Worm (Caenorhabditis elegans) whole organism, young adult: Measurements from ENCODE around the gene aars-1.

Experiments used
- B0019.2 ChIP-seq: fragments of 200-800 bp; sonication (Bioruptor generic); conservative IDR thresholded peaks from 2 replicates; pipeline ENCODE4 v1.3.6; 2022; ENCODE audit warnings: missing genetic modification reagents, missing genetic modification characterization, missing compliant biosample characterization
- C06A6.2 ChIP-seq: fragments of 200-800 bp; sonication (Bioruptor generic); conservative IDR thresholded peaks from 2 replicates; pipeline ENCODE4 v1.3.6; 2022; ENCODE audit warnings: missing genetic modification characterization, missing compliant biosample characterization
- C17E4.6 ChIP-seq: fragments of 200-800 bp; sonication (Bioruptor generic); IDR thresholded peaks from 2 replicates; pipeline ENCODE4 v1.3.6; 2022; ENCODE audit warnings: missing genetic modification reagents, missing genetic modification characterization, missing compliant biosample characterization
- F39B2.1 ChIP-seq: fragments of 200-800 bp; sonication (Bioruptor generic); IDR thresholded peaks from 2 replicates; pipeline ENCODE4 v1.3.6; 2022; ENCODE audit warnings: missing genetic modification reagents, missing genetic modification characterization, missing compliant biosample characterization
- F49E8.2 ChIP-seq: sonication (generic microtip); optimal IDR thresholded peaks from 3 replicates; lab custom pipeline; 2017; ENCODE audit warnings: missing genetic modification characterization, mild to moderate bottlenecking, missing compliant biosample characterization, antibody characterized with exemption, moderate library complexity; ENCODE audit not compliant: insufficient read depth
- F52B5.7 ChIP-seq: sonication (generic microtip); optimal IDR thresholded peaks from 2 replicates; lab custom pipeline; 2016; ENCODE audit warnings: mild to moderate bottlenecking, missing genetic modification characterization, missing compliant biosample characterization
- K11D2.4 ChIP-seq: fragments of 200-800 bp; sonication (Bioruptor generic); IDR thresholded peaks from 2 replicates; pipeline ENCODE4 v1.3.6; 2022; ENCODE audit warnings: missing genetic modification reagents, missing genetic modification characterization, missing compliant biosample characterization
- T07F8.4 ChIP-seq: sonication (generic microtip); optimal IDR thresholded peaks from 2 replicates; lab custom pipeline; 2016; ENCODE audit warnings: mild to moderate bottlenecking, missing genetic modification characterization, moderate library complexity, missing compliant biosample characterization
- Y53F4B.3 ChIP-seq: fragments of 200-800 bp; sonication (Bioruptor generic); IDR thresholded peaks from 2 replicates; pipeline ENCODE4 v1.3.6; 2022; ENCODE audit warnings: missing genetic modification reagents, missing genetic modification characterization, missing compliant biosample characterization
- Y53G8AR.9 ChIP-seq: fragments of 200-800 bp; sonication (Bioruptor generic); conservative IDR thresholded peaks from 2 replicates; pipeline ENCODE4 v1.3.6; 2022; ENCODE audit warnings: missing genetic modification reagents, missing genetic modification characterization, missing compliant biosample characterization
- atf-7 ChIP-seq: sonication (generic microtip); optimal IDR thresholded peaks from 2 replicates; lab custom pipeline; 2017; ENCODE audit warnings: mild to moderate bottlenecking, missing genetic modification characterization, missing compliant biosample characterization
- athp-1 ChIP-seq: sonication (generic microtip); optimal IDR thresholded peaks from 2 replicates; lab custom pipeline; 2017; ENCODE audit warnings: mild to moderate bottlenecking, missing genetic modification characterization, missing compliant biosample characterization
- bed-2 ChIP-seq: fragments of 200-800 bp; sonication (Bioruptor generic); IDR thresholded peaks from 2 replicates; pipeline ENCODE4 v1.3.6; 2022; ENCODE audit warnings: missing genetic modification reagents, missing genetic modification characterization, missing compliant biosample characterization
- ccch-3 ChIP-seq: fragments of 200-800 bp; sonication (Bioruptor generic); optimal IDR thresholded peaks from 2 replicates; lab custom pipeline; 2018; ENCODE audit warnings: mild to moderate bottlenecking, missing genetic modification characterization, missing compliant biosample characterization
- ceh-27 ChIP-seq: fragments of 200-800 bp; sonication (Bioruptor generic); optimal IDR thresholded peaks from 2 replicates; lab custom pipeline; 2018; ENCODE audit warnings: mild to moderate bottlenecking, missing genetic modification characterization, moderate library complexity, missing compliant biosample characterization
- ceh-40 ChIP-seq: fragments of 200-800 bp; sonication (Bioruptor generic); IDR thresholded peaks from 2 replicates; pipeline ENCODE4 v1.3.6; 2022; ENCODE audit warnings: missing genetic modification characterization, missing compliant biosample characterization
- ceh-58 ChIP-seq: fragments of 200-800 bp; sonication (Bioruptor generic); IDR thresholded peaks from 2 replicates; pipeline ENCODE4 v1.3.6; 2022; ENCODE audit warnings: missing genetic modification characterization, missing compliant biosample characterization
- ceh-79 ChIP-seq: sonication (generic microtip); optimal IDR thresholded peaks from 2 replicates; lab custom pipeline; 2017; ENCODE audit warnings: mild to moderate bottlenecking, missing genetic modification characterization, missing compliant biosample characterization
- chd-7 ChIP-seq: sonication (generic microtip); optimal IDR thresholded peaks from 2 replicates; lab custom pipeline; 2016; ENCODE audit warnings: mild to moderate bottlenecking, missing genetic modification characterization, moderate library complexity, missing compliant biosample characterization
- egl-44 ChIP-seq: fragments of 200-800 bp; sonication (Bioruptor generic); IDR thresholded peaks from 2 replicates; pipeline ENCODE4 v1.3.6; 2022; ENCODE audit warnings: missing genetic modification reagents, missing genetic modification characterization, missing compliant biosample characterization
- ekl-4 ChIP-seq: fragments of 200-800 bp; sonication (Bioruptor generic); IDR thresholded peaks from 2 replicates; pipeline ENCODE4 v1.3.6; 2022; ENCODE audit warnings: missing genetic modification reagents, missing genetic modification characterization, missing compliant biosample characterization
- ets-4 ChIP-seq: fragments of 200-800 bp; sonication (Bioruptor generic); optimal IDR thresholded peaks from 2 replicates; lab custom pipeline; 2018; ENCODE audit warnings: mild to moderate bottlenecking, missing genetic modification characterization, missing compliant biosample characterization
- fkh-3 ChIP-seq: sonication (generic microtip); optimal IDR thresholded peaks from 2 replicates; lab custom pipeline; 2016; ENCODE audit warnings: mild to moderate bottlenecking, missing genetic modification characterization, missing compliant biosample characterization
- gei-17 ChIP-seq: fragments of 200-800 bp; sonication (Bioruptor generic); optimal IDR thresholded peaks from 2 replicates; lab custom pipeline; 2018; ENCODE audit warnings: mild to moderate bottlenecking, missing genetic modification characterization, missing compliant biosample characterization
- hrde-1 ChIP-seq: sonication (generic microtip); optimal IDR thresholded peaks from 2 replicates; lab custom pipeline; 2016; ENCODE audit warnings: missing genetic modification characterization, mild to moderate bottlenecking, missing compliant biosample characterization, moderate library complexity, missing genotype, missing genetic modification reagents, borderline replicate concordance
- let-526 ChIP-seq: fragments of 200-800 bp; sonication (Bioruptor generic); IDR thresholded peaks from 2 replicates; pipeline ENCODE4 v1.3.6; 2022; ENCODE audit warnings: missing genetic modification reagents, missing genetic modification characterization, missing compliant biosample characterization
- lin-26 ChIP-seq: fragments of 200-800 bp; sonication (Bioruptor generic); IDR thresholded peaks from 2 replicates; pipeline ENCODE4 v1.3.6; 2022; ENCODE audit warnings: missing genetic modification reagents, missing genetic modification characterization, missing compliant biosample characterization
- madf-3 ChIP-seq: fragments of 200-800 bp; sonication (Bioruptor generic); IDR thresholded peaks from 2 replicates; pipeline ENCODE4 v1.3.6; 2022; ENCODE audit warnings: missing genetic modification reagents, missing genetic modification characterization, missing compliant biosample characterization
- madf-6 ChIP-seq: fragments of 200-800 bp; sonication (Bioruptor generic); IDR thresholded peaks from 2 replicates; pipeline ENCODE4 v1.3.6; 2022; ENCODE audit warnings: missing genetic modification reagents, missing genetic modification characterization, missing compliant biosample characterization
- mcd-1 ChIP-seq: fragments of 200-800 bp; sonication (Bioruptor generic); IDR thresholded peaks from 2 replicates; pipeline ENCODE4 v1.3.6; 2022; ENCODE audit warnings: missing genetic modification reagents, missing genetic modification characterization, missing compliant biosample characterization
- nfya-1 ChIP-seq: sonication (generic microtip); optimal IDR thresholded peaks from 2 replicates; lab custom pipeline; 2017; ENCODE audit warnings: antibody characterized with exemption, missing compliant biosample characterization, missing genetic modification characterization, borderline replicate concordance; ENCODE audit not compliant: insufficient read depth
- nfya-2 ChIP-seq: fragments of 200-800 bp; sonication (Bioruptor generic); IDR thresholded peaks from 2 replicates; pipeline ENCODE4 v1.3.6; 2022; ENCODE audit warnings: missing genetic modification reagents, missing genetic modification characterization, missing compliant biosample characterization
- nfyb-1 ChIP-seq: fragments of 200-800 bp; sonication (Bioruptor generic); IDR thresholded peaks from 2 replicates; pipeline ENCODE4 v1.3.6; 2022; ENCODE audit warnings: missing genetic modification reagents, missing genetic modification characterization, missing compliant biosample characterization
- nhr-179 ChIP-seq: sonication (generic microtip); optimal IDR thresholded peaks from 2 replicates; lab custom pipeline; 2016; ENCODE audit warnings: mild to moderate bottlenecking, missing genetic modification characterization, missing compliant biosample characterization
- nhr-27 ChIP-seq: fragments of 200-800 bp; sonication (Bioruptor generic); optimal IDR thresholded peaks from 2 replicates; lab custom pipeline; 2018; ENCODE audit warnings: mild to moderate bottlenecking, missing genetic modification characterization, moderate library complexity, missing compliant biosample characterization
- nhr-80 ChIP-seq: sonication (generic microtip); optimal IDR thresholded peaks from 2 replicates; lab custom pipeline; 2016; ENCODE audit warnings: missing genetic modification characterization, missing compliant biosample characterization
- rcor-1 ChIP-seq: fragments of 200-800 bp; sonication (Bioruptor generic); IDR thresholded peaks from 2 replicates; pipeline ENCODE4 v1.3.6; 2022; ENCODE audit warnings: missing genetic modification reagents, missing genetic modification characterization, missing compliant biosample characterization
- sdz-38 ChIP-seq: sonication (generic microtip); optimal IDR thresholded peaks from 2 replicates; lab custom pipeline; 2016; ENCODE audit warnings: missing genotype, missing genetic modification characterization, missing compliant biosample characterization
- sea-2 ChIP-seq: fragments of 200-800 bp; sonication (Bioruptor generic); IDR thresholded peaks from 2 replicates; pipeline ENCODE4 v1.3.6; 2022; ENCODE audit warnings: missing genetic modification characterization, missing compliant biosample characterization
- snpc-1.1 ChIP-seq: sonication (generic microtip); optimal IDR thresholded peaks from 2 replicates; lab custom pipeline; 2017; ENCODE audit warnings: missing genetic modification characterization, mild to moderate bottlenecking, missing compliant biosample characterization, antibody characterized with exemption, moderate library complexity, missing genotype, missing genetic modification reagents; ENCODE audit not compliant: insufficient read depth
- snpc-3.4 ChIP-seq: sonication (generic microtip); optimal IDR thresholded peaks from 2 replicates; lab custom pipeline; 2017; ENCODE audit warnings: missing genetic modification characterization, mild to moderate bottlenecking, missing compliant biosample characterization, antibody characterized with exemption, moderate library complexity, missing genotype, missing genetic modification reagents
- somi-1 ChIP-seq: fragments of 200-800 bp; sonication (Bioruptor generic); optimal IDR thresholded peaks from 2 replicates; lab custom pipeline; 2018; ENCODE audit warnings: mild to moderate bottlenecking, missing genetic modification characterization, missing compliant biosample characterization
- sptf-2 ChIP-seq: fragments of 200-800 bp; sonication (Bioruptor generic); optimal IDR thresholded peaks from 2 replicates; lab custom pipeline; 2018; ENCODE audit warnings: mild to moderate bottlenecking, missing genetic modification characterization, missing compliant biosample characterization
- tbp1 ChIP-seq: fragments of 200-800 bp; sonication (Bioruptor generic); optimal IDR thresholded peaks from 2 replicates; lab custom pipeline; 2018; ENCODE audit warnings: mild to moderate bottlenecking, missing genetic modification characterization, missing compliant biosample characterization
- unc-130 ChIP-seq: sonication (generic microtip); optimal IDR thresholded peaks from 2 replicates; lab custom pipeline; 2016; ENCODE audit warnings: missing genetic modification reagents, missing genetic modification characterization, missing compliant biosample characterization
- unc-62 ChIP-seq: fragments of 150-350 bp; optimal IDR thresholded peaks from 2 replicates; lab custom pipeline; 2014; ENCODE audit warnings: missing biosample characterization, missing genetic modification reagents, missing genetic modification characterization
- xnd-1 ChIP-seq: sonication (generic microtip); optimal IDR thresholded peaks from 2 replicates; lab custom pipeline; 2016; ENCODE audit warnings: missing genotype, missing genetic modification reagents, missing genetic modification characterization, missing compliant biosample characterization
- ztf-18 ChIP-seq: sonication (generic microtip); optimal IDR thresholded peaks from 2 replicates; lab custom pipeline; 2016; ENCODE audit warnings: missing genotype, mild to moderate bottlenecking, missing genetic modification characterization, missing compliant biosample characterization
- ztf-22 ChIP-seq: fragments of 200-800 bp; sonication (Bioruptor generic); optimal IDR thresholded peaks from 2 replicates; lab custom pipeline; 2018; ENCODE audit warnings: mild to moderate bottlenecking, missing genetic modification characterization, moderate library complexity, missing compliant biosample characterization

Gene aars-1

ce11 chrII:11453025-11453424, 11.3 kb downstream of the aars-1 start, which contains the start of gene rsp-1 (continued):
- TF ChIP-seq nfya-1 (tag; lab: Kevin White, UChicago) (no peak), K11D2.4 (GFP tag; lab: Robert Waterston, UW) (peak; percentile 88), nhr-179 (tag; lab: Kevin White, UChicago) (no peak), nfya-2 (GFP tag; lab: Robert Waterston, UW) (no peak), nfyb-1 (GFP tag; lab: Robert Waterston, UW) (peak; percentile 86), unc-130 (GFP tag; lab: Kevin White, UChicago) (no peak), lin-26 (GFP tag; lab: Robert Waterston, UW) (no peak), rcor-1 (GFP tag; lab: Robert Waterston, UW) (peak; percentile 88), F52B5.7 (tag; lab: Kevin White, UChicago) (peak; percentile 16), chd-7 (tag; lab: Kevin White, UChicago) (peak; percentile 64), C06A6.2 (GFP tag; lab: Robert Waterston, UW) (peak; percentile 45; the same call in 1 of the 2 replicates), C17E4.6 (GFP tag; lab: Robert Waterston, UW) (peak; percentile 69), mcd-1 (GFP tag; lab: Robert Waterston, UW) (peak; percentile 90), ccch-3 (GFP tag; lab: Kevin White, UChicago) (no peak), snpc-3.4 (peak; percentile 81), sptf-2 (peak; percentile 4), Y53F4B.3 (GFP tag; lab: Robert Waterston, UW) (no peak), athp-1 (tag; lab: Kevin White, UChicago) (peak; percentile 82), nhr-80 (tag; lab: Kevin White, UChicago) (peak; percentile 95), ceh-40 (no peak), hrde-1 (tag; lab: Kevin White, UChicago) (peak; percentile 36), ets-4 (GFP tag; lab: Kevin White, UChicago) (peak; percentile 40), Y53G8AR.9 (peak; percentile 93), fkh-3 (tag; lab: Kevin White, UChicago) (no peak), snpc-1.1 (tag; lab: Kevin White, UChicago) (peak; percentile 42), ztf-22 (GFP tag; lab: Kevin White, UChicago) (no peak), egl-44 (GFP tag; lab: Robert Waterston, UW) (0 out of 2 replicates have a peak, but pooled peaks have one; percentile 29), ceh-27 (GFP tag; lab: Kevin White, UChicago) (peak; percentile 85), ztf-18 (tag; lab: Kevin White, UChicago) (peak; percentile 99), atf-7 (peak; percentile 66), T07F8.4 (no peak), let-526 (GFP tag; lab: Robert Waterston, UW) (peak; percentile 79), ceh-58 (GFP tag; lab: Robert Waterston, UW) (no peak), gei-17 (GFP tag; lab: Kevin White, UChicago) (peak; percentile 43), bed-2 (no peak), unc-62 (GFP tag; lab: Kevin White, UChicago) (no peak), ceh-79 (tag; lab: Kevin White, UChicago) (no peak), B0019.2 (GFP tag; lab: Robert Waterston, UW) (peak; percentile 67; the same call in 1 of the 2 replicates), xnd-1 (peak; percentile 46), F39B2.1 (GFP tag; lab: Robert Waterston, UW) (no peak), madf-3 (peak; percentile 100), madf-6 (GFP tag; lab: Robert Waterston, UW) (peak; percentile 84), nhr-27 (tag; lab: Kevin White, UChicago) (no peak), tbp1 (GFP tag; lab: Kevin White, UChicago) (peak; percentile 72), F49E8.2 (tag; lab: Kevin White, UChicago) (peak; percentile 53), ekl-4 (peak; percentile 94), sea-2 (no peak), somi-1 (GFP tag; lab: Kevin White, UChicago) (peak; percentile 21), sdz-38 (no peak)
